Worm (Caenorhabditis elegans) whole organism, mixed stage, embryonic: Measurements from ENCODE around the gene C05C10.5.

Source experiments
- lin-13 ChIP-seq: fragments of 150-350 bp; optimal IDR thresholded peaks from 2 replicates; lab custom pipeline; 2014; ENCODE audit warnings: missing biosample characterization, missing genetic modification characterization
- nhr-2 ChIP-seq: fragments of 150-350 bp; optimal IDR thresholded peaks from 2 replicates; lab custom pipeline; 2014; ENCODE audit warnings: missing biosample characterization, missing genetic modification characterization
- nhr-28 ChIP-seq: fragments of 150-350 bp; optimal IDR thresholded peaks from 2 replicates; lab custom pipeline; 2014; ENCODE audit warnings: missing biosample characterization, missing genetic modification characterization

DNA sequence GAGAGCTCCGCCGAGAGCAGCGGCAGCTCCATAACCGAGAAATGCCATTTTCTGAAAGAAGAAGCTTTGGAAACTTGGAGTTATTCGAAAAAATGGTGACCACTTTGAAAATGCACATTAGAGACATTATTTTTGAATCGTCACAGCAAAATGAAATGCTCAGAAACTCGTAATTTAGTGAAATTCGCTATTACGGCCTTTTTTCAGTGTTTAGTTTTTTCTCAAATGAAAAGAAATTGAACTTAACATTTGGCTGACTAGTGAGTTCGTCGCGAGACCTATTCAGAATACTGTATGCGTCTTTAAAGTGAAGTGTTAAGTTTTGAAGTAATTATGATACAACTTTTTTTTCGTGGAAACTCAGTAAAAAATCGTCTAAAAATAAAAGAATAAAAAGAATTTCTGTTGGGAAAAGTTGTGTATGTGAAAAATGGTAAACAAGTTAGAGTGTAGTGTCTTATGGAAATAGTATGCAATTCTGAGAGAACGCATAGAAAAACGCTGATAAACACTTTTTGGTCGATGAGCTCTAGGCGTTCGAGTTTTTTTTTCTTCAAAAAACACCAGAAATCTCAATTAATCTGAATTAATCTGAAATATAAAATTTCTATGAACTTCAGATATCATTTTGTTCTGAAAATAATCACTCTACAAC, 31.7 kb downstream of the C05C10.5 start, which contains the start of gene R53.5:
- TF ChIP-seq nhr-2 (tag; lab: Kevin White, UChicago) (no peak), nhr-28 (no peak), lin-13 (tag; lab: Kevin White, UChicago) (no peak)
